Fruit fly (Drosophila melanogaster): ENCODE measurements around the gene Syn1.

Syn1 gene

dm6 chr3L:21773855-21774254, 3.5 kb upstream of the Syn1 start:
- peak; percentile 32 for TF ChIP-seq kay (GFP tag; ENCODE audit: borderline replicate concordance)
- no peak for TF ChIP-seq CG11617 (GFP tag; optimal IDR thresholded peaks at IDR 0.05)

DNA sequence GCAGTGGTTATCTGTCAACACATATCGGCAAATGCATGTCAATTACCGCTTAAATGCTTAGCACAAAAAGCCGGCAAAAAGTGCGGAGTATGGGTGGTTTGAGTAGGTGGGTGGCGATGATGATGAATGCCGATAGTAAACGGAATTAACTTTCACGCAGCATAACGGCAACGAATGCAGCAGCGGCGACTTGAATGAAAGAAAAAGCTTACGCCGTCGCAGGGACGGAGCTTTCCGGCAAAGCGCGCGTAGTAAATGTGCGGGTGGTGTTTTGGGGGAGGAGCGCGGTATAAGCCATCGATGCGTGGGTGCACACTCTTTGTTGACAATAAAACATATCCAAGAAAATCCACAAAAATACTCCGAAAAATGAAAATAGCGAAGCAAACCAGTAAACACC, 819 bp downstream of the Syn1 start, which contains the start of gene CG7370:
CG7370 (plus strand) TSS at position 301 of the 400 bp plus-strand sequence.
- TF ChIP-seq tj (GFP tag; optimal IDR thresholded peaks at IDR 0.05) (no peak), bab1 (GFP tag; optimal IDR thresholded peaks at IDR 0.05) (no peak), ovo (GFP tag; optimal IDR thresholded peaks at IDR 0.05) (no peak), Clk (GFP tag; optimal IDR thresholded peaks at IDR 0.05) (no peak), CG12768 (GFP tag; optimal IDR thresholded peaks at IDR 0.05) (no peak)

dm6 chr3L:21765931-21766330, 4.4 kb downstream of the Syn1 start:
- no peak for TF ChIP-seq tj (GFP tag; optimal IDR thresholded peaks at IDR 0.05)
- TF ChIP-seq toe (GFP tag; optimal IDR thresholded peaks at IDR 0.05): no peak
- TF ChIP-seq CG1620 (GFP tag; optimal IDR thresholded peaks at IDR 0.05): no peak
- no peak for TF ChIP-seq CG14711 (tag; optimal IDR thresholded peaks at IDR 0.05)
- TF ChIP-seq kay (GFP tag; ENCODE audit: borderline replicate concordance): no peak
- no peak for TF ChIP-seq ovo (GFP tag; optimal IDR thresholded peaks at IDR 0.05)

DNA sequence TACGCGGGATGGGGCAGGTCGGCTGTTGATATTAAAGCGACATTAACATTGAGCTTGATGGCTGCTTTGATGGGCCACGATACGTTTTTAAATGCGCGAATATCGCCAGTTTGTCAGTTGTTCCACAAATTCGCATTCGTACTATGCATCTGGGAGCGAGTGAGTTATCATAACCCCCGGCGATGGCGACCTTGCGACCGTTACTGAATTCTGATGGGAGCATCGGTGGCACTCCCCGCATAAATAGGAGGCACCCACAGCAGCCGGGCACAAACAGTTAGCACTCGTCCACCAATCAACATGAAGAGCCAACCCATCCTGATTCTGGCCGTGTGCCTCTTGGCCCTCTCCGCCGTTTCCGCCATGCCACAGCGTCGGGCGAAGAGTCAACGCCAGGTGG, 13.5 kb downstream of the Syn1 start, which contains the start of gene CG14564:
CG14564 (plus strand) TSS at position 301 of the 400 bp plus-strand sequence.
- TF ChIP-seq CG11617 (GFP tag; optimal IDR thresholded peaks at IDR 0.05): no peak

DNA sequence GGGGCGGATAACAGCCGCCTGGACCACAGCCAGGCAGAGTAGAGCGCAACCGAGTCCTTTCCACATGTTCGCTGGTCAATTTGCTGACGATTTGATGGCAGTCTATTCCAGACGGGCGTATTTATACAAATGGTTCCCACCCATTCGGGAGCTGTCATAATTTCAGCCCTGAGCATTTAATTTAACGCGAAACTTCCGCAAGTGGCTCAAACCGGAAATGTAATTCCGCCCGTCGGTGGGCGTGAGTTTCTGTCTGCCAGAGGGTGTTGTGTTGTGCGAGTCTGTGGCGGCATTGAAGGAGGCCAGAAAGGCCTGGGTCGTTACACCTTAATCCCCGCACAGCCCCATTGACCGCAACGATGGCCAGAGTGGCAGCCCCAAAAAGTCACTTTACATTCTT, 26.2 kb downstream of the Syn1 start, which contains the start of gene CG14565:
CG14565 (minus strand) TSS at position 101 of the 400 bp plus-strand sequence.
- TF ChIP-seq Clk (GFP tag; optimal IDR thresholded peaks at IDR 0.05): no peak
- TF ChIP-seq Hr96 (GFP tag; optimal IDR thresholded peaks at IDR 0.05): no peak
- no peak for TF ChIP-seq pad (GFP tag; optimal IDR thresholded peaks at IDR 0.05)
- no peak for TF ChIP-seq CG7045 (GFP tag; optimal IDR thresholded peaks at IDR 0.05)
- no peak for TF ChIP-seq tj (GFP tag; optimal IDR thresholded peaks at IDR 0.05)
- no peak for TF ChIP-seq CG14711 (tag; optimal IDR thresholded peaks at IDR 0.05)
- no peak for TF ChIP-seq CG7101 (tag; optimal IDR thresholded peaks at IDR 0.05)
- TF ChIP-seq kay (GFP tag; ENCODE audit: borderline replicate concordance): no peak
- no peak for TF ChIP-seq toe (GFP tag; optimal IDR thresholded peaks at IDR 0.05)

DNA sequence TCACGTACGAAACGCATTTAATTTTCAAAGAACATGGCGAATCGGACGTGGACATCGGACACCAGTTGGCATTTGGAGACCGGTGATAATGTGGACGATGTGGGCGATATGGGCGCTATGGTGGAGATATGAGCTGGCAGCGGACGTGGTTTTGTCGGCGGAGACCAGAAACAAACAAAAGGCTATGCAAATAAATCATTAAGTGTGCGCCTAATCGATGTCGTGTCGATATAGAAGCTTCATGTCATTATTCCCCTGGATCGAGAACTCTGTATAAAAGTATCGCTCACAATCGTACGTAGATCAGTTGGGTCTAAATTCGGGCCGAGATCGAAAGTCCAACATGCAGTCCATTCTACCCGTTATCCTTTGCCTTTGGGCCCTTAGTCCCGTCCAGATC, 29.1 kb downstream of the Syn1 start, which contains the start of gene CG14572:
CG14572 (plus strand) TSS at position 301 of the 400 bp plus-strand sequence.
- no peak for TF ChIP-seq CG14711 (tag; optimal IDR thresholded peaks at IDR 0.05)
- no peak for TF ChIP-seq CG7101 (tag; optimal IDR thresholded peaks at IDR 0.05)
- no peak for TF ChIP-seq Mnt (GFP tag; optimal IDR thresholded peaks at IDR 0.05)
- no peak for TF ChIP-seq ovo (GFP tag; optimal IDR thresholded peaks at IDR 0.05)
- no peak for TF ChIP-seq cnc (optimal IDR thresholded peaks at IDR 0.05)
- no peak for TF ChIP-seq kay (GFP tag; ENCODE audit: borderline replicate concordance)
- no peak for TF ChIP-seq CG1620 (GFP tag; optimal IDR thresholded peaks at IDR 0.05)
- TF ChIP-seq CG11617 (GFP tag; optimal IDR thresholded peaks at IDR 0.05): no peak
- no peak for TF ChIP-seq CG7045 (GFP tag; optimal IDR thresholded peaks at IDR 0.05)
- no peak for TF ChIP-seq cic (GFP tag; optimal IDR thresholded peaks at IDR 0.05)
- no peak for TF ChIP-seq CG5204 (GFP tag; optimal IDR thresholded peaks at IDR 0.05)
- no peak for TF ChIP-seq pad (GFP tag; optimal IDR thresholded peaks at IDR 0.05)
- TF ChIP-seq Hr96 (GFP tag; optimal IDR thresholded peaks at IDR 0.05): no peak
- no peak for TF ChIP-seq toe (GFP tag; optimal IDR thresholded peaks at IDR 0.05)
- TF ChIP-seq Clk (GFP tag; optimal IDR thresholded peaks at IDR 0.05): no peak
- TF ChIP-seq Crg-1 (GFP tag; optimal IDR thresholded peaks at IDR 0.05): no peak
- no peak for TF ChIP-seq CG12768 (GFP tag; optimal IDR thresholded peaks at IDR 0.05)

DNA sequence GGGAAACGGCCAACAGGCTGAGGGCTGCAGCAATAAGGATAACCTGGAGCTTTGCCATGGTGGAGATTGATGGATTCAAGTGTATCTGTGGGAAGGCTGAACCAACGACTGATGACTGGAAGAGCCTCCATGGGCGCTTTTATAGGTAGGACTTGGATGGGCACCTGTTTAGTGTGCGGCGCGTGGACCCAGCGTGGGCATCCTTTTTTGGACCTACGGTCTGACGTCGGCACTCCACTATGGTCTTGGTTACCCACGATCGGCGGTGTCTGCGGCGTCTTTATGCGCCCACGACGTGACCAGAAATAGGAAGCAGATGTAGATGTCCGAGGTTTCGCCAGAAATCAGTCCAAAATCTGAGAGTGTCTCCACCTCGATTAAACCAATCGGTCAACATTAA, 30.1 kb downstream of the Syn1 start, which contains the start of gene CG14566:
CG14566 (minus strand) TSS at position 101 of the 400 bp plus-strand sequence.
- TF ChIP-seq Hr96 (GFP tag; optimal IDR thresholded peaks at IDR 0.05) (no peak), kay (GFP tag; ENCODE audit: borderline replicate concordance) (no peak), cnc (optimal IDR thresholded peaks at IDR 0.05) (no peak), bab1 (GFP tag; optimal IDR thresholded peaks at IDR 0.05) (no peak), cic (GFP tag; optimal IDR thresholded peaks at IDR 0.05) (no peak), Mnt (GFP tag; optimal IDR thresholded peaks at IDR 0.05) (no peak), CG5204 (GFP tag; optimal IDR thresholded peaks at IDR 0.05) (no peak), tj (GFP tag; optimal IDR thresholded peaks at IDR 0.05) (no peak)

- TF ChIP-seq Clk (GFP tag; optimal IDR thresholded peaks at IDR 0.05): no peak
- TF ChIP-seq kay (GFP tag; ENCODE audit: borderline replicate concordance): peak; percentile 53
These were observed 31.2 kb downstream of the Syn1 start for dm6 chr3L:21739017-21739730.
